Worm (Caenorhabditis elegans): ENCODE results near the gene egl-9.
A peak's percentile ranks its signal among the peaks of the same experiment; 100 is the strongest.

Gene egl-9

ce11 chrV:10503011-10503410 is 34.7 kb downstream of the egl-9 start, which contains the start of gene C35A5.11:
TSS of gene C35A5.11 (minus strand) at chrV:10503111.
- TF ChIP-seq nhr-25 (tag; optimal IDR thresholded peaks at IDR 0.05) (no peak), unc-55 (GFP tag; optimal IDR thresholded peaks at IDR 0.05) (no peak), mbf-1 (tag; optimal IDR thresholded peaks at IDR 0.05) (no peak), sma-3 (GFP tag; optimal IDR thresholded peaks at IDR 0.05) (no peak), crh-2 (tag; optimal IDR thresholded peaks at IDR 0.05) (no peak)

DNA sequence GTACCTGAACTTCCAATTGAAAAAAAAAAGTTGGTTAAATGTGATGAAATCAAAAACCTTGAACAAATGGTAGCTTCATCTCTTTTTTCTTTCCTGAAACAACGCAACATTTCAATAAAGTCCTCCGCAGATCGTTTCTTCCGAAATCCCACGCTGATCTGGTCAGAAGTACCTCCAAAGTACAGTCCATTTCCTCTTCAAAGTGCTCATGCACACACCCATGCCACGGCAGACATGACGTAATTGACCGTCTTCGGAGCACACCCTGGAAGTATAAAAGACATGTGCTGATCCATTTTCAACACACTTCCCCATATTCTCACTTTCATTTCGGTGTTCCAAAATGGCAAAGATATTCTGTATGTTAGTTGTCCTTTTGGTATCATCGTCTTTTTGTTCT is 35.6 kb downstream of the egl-9 start, which contains the start of gene C35A5.10:
TSS of gene C35A5.10 (plus strand) at position 301 of the 400 bp plus-strand sequence.
- TF ChIP-seq elt-1 (tag; optimal IDR thresholded peaks at IDR 0.05) (no peak), nhr-77 (tag; optimal IDR thresholded peaks at IDR 0.05) (no peak), mbf-1 (tag; optimal IDR thresholded peaks at IDR 0.05) (no peak), mab-5 (tag; optimal IDR thresholded peaks at IDR 0.05) (no peak), unc-55 (GFP tag; optimal IDR thresholded peaks at IDR 0.05) (no peak), blmp-1 (tag; optimal IDR thresholded peaks at IDR 0.05; ENCODE audit: insufficient read depth) (no peak), crh-2 (tag; optimal IDR thresholded peaks at IDR 0.05) (no peak), R02D3.7 (tag; optimal IDR thresholded peaks at IDR 0.05) (no peak), ama-1 (optimal IDR thresholded peaks at IDR 0.05) (no peak), skn-1 (tag; optimal IDR thresholded peaks at IDR 0.05) (no peak), mdl-1 (tag; optimal IDR thresholded peaks at IDR 0.05) (no peak), unc-62 (GFP tag; optimal IDR thresholded peaks at IDR 0.05) (no peak), sma-3 (GFP tag; optimal IDR thresholded peaks at IDR 0.05) (no peak), nhr-10 (tag; optimal IDR thresholded peaks at IDR 0.05) (no peak), ceh-16 (tag; optimal IDR thresholded peaks at IDR 0.05) (no peak), zag-1 (tag; optimal IDR thresholded peaks at IDR 0.05) (no peak), Y55F3AM.14 (GFP tag; optimal IDR thresholded peaks at IDR 0.05) (no peak), nhr-25 (tag; optimal IDR thresholded peaks at IDR 0.05) (no peak), unc-39 (tag; optimal IDR thresholded peaks at IDR 0.05) (no peak), gmeb-1 (tag; optimal IDR thresholded peaks at IDR 0.05) (no peak)

DNA sequence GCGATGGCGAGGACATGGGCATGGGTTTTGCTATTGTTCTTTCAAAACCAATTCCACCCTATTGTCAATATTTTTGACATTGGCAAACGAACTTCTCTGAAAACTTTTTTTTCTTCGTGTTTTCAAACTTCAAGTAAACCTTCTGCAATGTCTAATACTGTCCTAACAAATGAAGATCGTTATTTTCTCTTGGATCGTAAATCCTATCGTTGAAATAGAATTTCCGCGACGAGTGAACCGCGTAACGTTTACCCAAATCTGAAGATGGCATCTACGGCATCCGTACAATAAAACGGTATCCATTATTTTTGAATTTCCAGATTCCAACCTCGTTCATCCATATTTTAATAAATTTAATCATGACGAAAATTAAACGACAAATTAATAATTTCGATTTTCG is 37.2 kb downstream of the egl-9 start, which contains the start of gene C35A5.5:
TSS of gene C35A5.5 (plus strand) at position 301 of the 400 bp plus-strand sequence.
- TF ChIP-seq F13H6.1 (tag; optimal IDR thresholded peaks at IDR 0.05) (no peak), unc-62 (GFP tag; optimal IDR thresholded peaks at IDR 0.05) (no peak)

DNA sequence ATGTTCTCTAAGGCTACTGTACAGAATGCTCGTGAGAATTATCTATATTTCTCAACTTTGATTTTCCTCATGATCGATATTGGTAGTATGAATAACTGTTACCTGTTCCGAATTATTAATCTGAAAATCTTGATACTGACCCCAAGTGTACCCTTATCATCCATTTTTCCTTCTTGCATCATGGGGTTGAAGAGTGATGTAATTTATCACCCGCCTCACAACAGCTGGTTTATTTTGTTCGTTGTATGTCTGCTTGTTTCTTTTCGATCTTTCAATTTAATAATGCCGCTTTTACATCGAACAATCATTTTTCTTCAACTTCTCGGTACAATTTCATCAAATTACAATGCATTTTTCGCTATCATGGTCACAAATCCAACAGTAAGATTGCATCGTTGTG is 40.5 kb downstream of the egl-9 start, which contains the start of gene C35A5.6:
TSS of gene C35A5.6 (plus strand) at position 283 of the 400 bp plus-strand sequence.
- no peak for TF ChIP-seq nhr-237 (tag; optimal IDR thresholded peaks at IDR 0.05)
- peak; percentile 34 for TF ChIP-seq nhr-25 (tag; optimal IDR thresholded peaks at IDR 0.05)
- TF ChIP-seq ztf-4 (tag; optimal IDR thresholded peaks at IDR 0.05), result no peak
- TF ChIP-seq sem-4 (tag; optimal IDR thresholded peaks at IDR 0.05), result no peak
- no peak for TF ChIP-seq snpc-4 (tag; optimal IDR thresholded peaks at IDR 0.05)
- TF ChIP-seq elt-3 (tag; optimal IDR thresholded peaks at IDR 0.05), result no peak
- TF ChIP-seq nhr-129 (tag; optimal IDR thresholded peaks at IDR 0.05), result peak; percentile 99
- no peak for TF ChIP-seq ceh-16 (tag; optimal IDR thresholded peaks at IDR 0.05)
- no peak for TF ChIP-seq lsy-2 (tag; optimal IDR thresholded peaks at IDR 0.05)
- no peak for TF ChIP-seq ceh-82 (tag; optimal IDR thresholded peaks at IDR 0.05)
- TF ChIP-seq egl-27 (tag; optimal IDR thresholded peaks at IDR 0.05), result no peak
- no peak for TF ChIP-seq F13H6.1 (tag; optimal IDR thresholded peaks at IDR 0.05)
- TF ChIP-seq nhr-77 (tag; optimal IDR thresholded peaks at IDR 0.05), result no peak
- TF ChIP-seq ZK546.5 (tag; optimal IDR thresholded peaks at IDR 0.05), result no peak

DNA sequence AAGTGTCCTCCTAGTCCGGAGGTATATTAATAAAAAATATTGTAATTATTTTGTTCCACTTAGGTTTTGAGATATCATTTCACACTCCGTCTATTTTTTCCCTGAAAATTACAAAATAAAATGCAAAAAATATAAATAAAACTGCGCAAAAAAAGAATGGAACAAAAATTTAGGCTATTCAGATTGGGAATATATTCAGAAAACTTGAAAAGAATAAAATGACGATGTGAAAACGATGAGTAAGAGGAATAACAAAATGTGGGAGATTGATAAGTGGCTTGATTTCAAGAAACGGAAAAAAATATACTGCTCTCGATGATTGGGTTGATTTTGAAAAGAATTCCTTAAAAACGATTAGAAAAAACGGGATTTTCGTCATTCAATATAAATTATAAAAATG is 46.0 kb downstream of the egl-9 start, which contains the start of gene dmsr-8:
TSS of gene dmsr-8 (minus strand) at position 101 of the 400 bp plus-strand sequence.
- TF ChIP-seq mbf-1 (tag; optimal IDR thresholded peaks at IDR 0.05) (no peak), gmeb-1 (tag; optimal IDR thresholded peaks at IDR 0.05) (no peak), nhr-237 (tag; optimal IDR thresholded peaks at IDR 0.05) (no peak), ZK546.5 (tag; optimal IDR thresholded peaks at IDR 0.05) (no peak), nhr-129 (tag; optimal IDR thresholded peaks at IDR 0.05) (no peak), ztf-11 (tag; optimal IDR thresholded peaks at IDR 0.05) (no peak), ama-1 (optimal IDR thresholded peaks at IDR 0.05) (no peak), nhr-25 (tag; optimal IDR thresholded peaks at IDR 0.05) (no peak), sma-9 (GFP tag; optimal IDR thresholded peaks at IDR 0.05) (no peak), sma-9 (tag; optimal IDR thresholded peaks at IDR 0.05) (no peak), nhr-21 (tag; optimal IDR thresholded peaks at IDR 0.05) (no peak), snpc-4 (tag; optimal IDR thresholded peaks at IDR 0.05) (no peak), R02D3.7 (tag; optimal IDR thresholded peaks at IDR 0.05) (no peak), unc-39 (tag; optimal IDR thresholded peaks at IDR 0.05) (no peak), nhr-11 (tag; optimal IDR thresholded peaks at IDR 0.05) (no peak), lin-11 (tag; optimal IDR thresholded peaks at IDR 0.05) (no peak), fos-1 (tag; optimal IDR thresholded peaks at IDR 0.05) (no peak), F13H6.1 (tag; optimal IDR thresholded peaks at IDR 0.05) (no peak), ztf-4 (tag; optimal IDR thresholded peaks at IDR 0.05) (no peak)
